Worm (Caenorhabditis elegans) whole organism, L3 larva: ENCODE data around the gene C38C6.3.

Experiments used
- aly-2 ChIP-seq: fragments of 150-350 bp; optimal IDR thresholded peaks from 2 replicates; lab custom pipeline; 2014; ENCODE audit warnings: missing biosample characterization, missing genetic modification characterization
- ama-1 ChIP-seq: fragments of 150-350 bp; optimal IDR thresholded peaks from 2 replicates; lab custom pipeline; 2018
- ceh-16 ChIP-seq: sonication (generic microtip); optimal IDR thresholded peaks from 2 replicates; lab custom pipeline; 2017; ENCODE audit warnings: missing biosample characterization, missing genetic modification characterization
- egl-27 ChIP-seq: sonication (generic microtip); optimal IDR thresholded peaks from 4 replicates; lab custom pipeline; 2017; ENCODE audit warnings: missing biosample characterization, missing genetic modification reagents, missing genetic modification characterization
- mml-1 ChIP-seq: fragments of 150-350 bp; sonication (generic microtip); optimal IDR thresholded peaks from 3 replicates; lab custom pipeline; 2014; ENCODE audit warnings: missing biosample characterization, missing genetic modification characterization
- unc-39 ChIP-seq: sonication (generic microtip); optimal IDR thresholded peaks from 4 replicates; lab custom pipeline; 2017; ENCODE audit warnings: missing biosample characterization, missing genetic modification characterization
- unc-62 ChIP-seq: fragments of 150-350 bp; sonication (generic microtip); optimal IDR thresholded peaks from 4 replicates; lab custom pipeline; 2014; ENCODE audit warnings: missing biosample characterization, missing genetic modification reagents, missing genetic modification characterization

ce11 chrII:14616402-14616801 lies 16.5 kb upstream of the C38C6.3 start:
- TF ChIP-seq egl-27 (no peak), ama-1 (lab: Kevin White, UChicago) (no peak), mml-1 (tag; lab: Kevin White, UChicago) (no peak), unc-62 (no peak), ceh-16 (tag; lab: Kevin White, UChicago) (no peak), unc-39 (tag; lab: Kevin White, UChicago) (no peak), aly-2 (no peak)
